Fruit fly (Drosophila melanogaster) S2 (cell line): ENCODE data around the gene CG18577.

Source experiments
- CG8478 ChIP-seq: fragments of >200 bp; optimal IDR thresholded peaks from 2 replicates; lab custom pipeline; 2018
- CTCF ChIP-seq, 2 experiments: fragments of >200 bp; optimal IDR thresholded peaks; 2 replicates each; lab custom pipeline; 2018

DNA sequence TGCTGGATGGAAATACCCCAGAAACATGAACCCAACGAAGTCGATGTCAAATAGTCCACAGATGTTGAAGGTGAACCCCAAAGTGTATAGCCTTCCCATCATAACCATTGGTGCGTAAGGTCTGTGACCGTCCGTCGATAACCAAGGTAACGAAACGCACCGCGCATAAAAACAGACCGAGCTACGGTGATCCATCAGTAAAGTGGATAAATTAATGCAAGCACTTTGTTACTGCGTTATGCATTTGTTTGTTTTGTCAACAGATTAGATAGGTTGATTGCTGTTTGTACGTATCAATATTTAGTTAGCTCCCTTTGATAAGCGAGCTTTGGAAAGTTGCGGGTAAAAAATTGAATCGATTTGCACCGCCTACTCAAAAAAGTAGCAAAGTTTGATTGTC lies 17.6 kb upstream of the CG18577 start:
- TF ChIP-seq CTCF (optimal IDR thresholded peaks at IDR 0.05; lab: Kevin White, UChicago) (no peak), CG8478 (no peak)
